Worm (Caenorhabditis elegans): ENCODE measurements around the gene cal-3.

Gene cal-3

DNA sequence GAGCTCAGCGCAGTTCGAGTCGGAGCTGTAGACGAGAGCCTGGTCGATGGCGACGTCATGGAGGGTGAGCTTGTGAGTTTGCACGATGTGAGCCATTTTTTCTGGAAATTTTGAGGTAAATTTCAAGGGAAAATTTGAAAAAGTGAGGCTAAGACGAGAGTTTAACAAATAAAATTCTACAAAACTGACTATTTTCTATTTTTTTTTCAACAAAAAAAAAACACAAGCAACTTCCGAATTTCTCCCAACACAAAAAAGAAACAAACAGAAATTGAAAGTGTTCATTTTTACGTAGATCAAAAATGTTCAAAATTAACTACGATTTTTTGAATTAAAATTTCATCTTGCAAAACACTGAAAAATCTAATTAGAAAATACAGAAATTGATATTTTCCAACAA lies 38.7 kb upstream of the cal-3 start, which contains the start of gene F37C4.5:
Gene F37C4.5 (minus strand): TSS at position 101 of the 400 bp plus-strand sequence.
- TF ChIP-seq C34B4.2 (tag; optimal IDR thresholded peaks at IDR 0.05) (no peak), lin-35 (GFP tag; optimal IDR thresholded peaks at IDR 0.05) (no peak), Y116A8C.19 (tag; optimal IDR thresholded peaks at IDR 0.05; ENCODE audit: borderline replicate concordance) (no peak), fkh-4 (tag; optimal IDR thresholded peaks at IDR 0.05; ENCODE audit: borderline replicate concordance) (no peak), aha-1 (tag; optimal IDR thresholded peaks at IDR 0.05) (no peak), ztf-4 (tag; optimal IDR thresholded peaks at IDR 0.05) (no peak), ceh-82 (tag; optimal IDR thresholded peaks at IDR 0.05) (no peak)

ce11 chrIV:3873195-3873594 lies 38.2 kb upstream of the cal-3 start:
- TF ChIP-seq ceh-63 (GFP tag; optimal IDR thresholded peaks at IDR 0.05): no peak
- no peak for TF ChIP-seq mef-2 (tag; optimal IDR thresholded peaks at IDR 0.05)
- TF ChIP-seq elt-3 (tag; optimal IDR thresholded peaks at IDR 0.05): no peak
- TF ChIP-seq dpl-1 (GFP tag; optimal IDR thresholded peaks at IDR 0.05): no peak
- TF ChIP-seq fkh-10 (GFP tag; optimal IDR thresholded peaks at IDR 0.05): no peak
- TF ChIP-seq skn-1 (tag; optimal IDR thresholded peaks at IDR 0.05): no peak
- no peak for TF ChIP-seq nhr-84 (tag; optimal IDR thresholded peaks at IDR 0.05)
- no peak for TF ChIP-seq alr-1 (tag; optimal IDR thresholded peaks at IDR 0.05; ENCODE audit: borderline replicate concordance)

DNA sequence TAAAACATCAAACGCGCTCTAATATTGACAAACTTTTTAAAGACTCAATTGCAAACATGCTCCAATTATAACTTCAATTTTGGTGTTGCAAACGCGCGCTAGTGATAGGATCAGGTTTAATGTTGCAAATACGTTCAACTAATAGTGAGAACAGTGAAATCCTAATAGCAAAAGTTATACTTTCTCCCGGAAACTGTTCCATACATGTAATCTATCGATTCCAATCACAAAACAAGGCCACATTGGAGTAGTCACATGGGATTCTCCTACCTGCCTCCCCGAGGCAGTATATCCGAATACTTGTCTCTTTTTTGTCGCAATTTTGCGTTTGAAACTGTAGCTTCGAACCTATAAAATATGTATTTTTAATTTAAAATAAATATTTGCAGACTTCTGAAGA lies 34.9 kb upstream of the cal-3 start:
- TF ChIP-seq alr-1 (tag; optimal IDR thresholded peaks at IDR 0.05; ENCODE audit: borderline replicate concordance): no peak
- no peak for TF ChIP-seq rnt-1 (tag; optimal IDR thresholded peaks at IDR 0.05)
- no peak for TF ChIP-seq mef-2 (tag; optimal IDR thresholded peaks at IDR 0.05)
- no peak for TF ChIP-seq nhr-47 (tag; optimal IDR thresholded peaks at IDR 0.05)
- no peak for TF ChIP-seq zag-1 (tag; optimal IDR thresholded peaks at IDR 0.05)
- TF ChIP-seq lin-35 (GFP tag; optimal IDR thresholded peaks at IDR 0.05): no peak
- TF ChIP-seq blmp-1 (tag; optimal IDR thresholded peaks at IDR 0.05): peak; percentile 93
- TF ChIP-seq nhr-85 (tag): peak; percentile 46
- TF ChIP-seq ceh-8 (GFP tag; optimal IDR thresholded peaks at IDR 0.05): no peak
- TF ChIP-seq pax-3 (tag; optimal IDR thresholded peaks at IDR 0.05): no peak
- no peak for TF ChIP-seq lin-39 (tag; optimal IDR thresholded peaks at IDR 0.05)

DNA sequence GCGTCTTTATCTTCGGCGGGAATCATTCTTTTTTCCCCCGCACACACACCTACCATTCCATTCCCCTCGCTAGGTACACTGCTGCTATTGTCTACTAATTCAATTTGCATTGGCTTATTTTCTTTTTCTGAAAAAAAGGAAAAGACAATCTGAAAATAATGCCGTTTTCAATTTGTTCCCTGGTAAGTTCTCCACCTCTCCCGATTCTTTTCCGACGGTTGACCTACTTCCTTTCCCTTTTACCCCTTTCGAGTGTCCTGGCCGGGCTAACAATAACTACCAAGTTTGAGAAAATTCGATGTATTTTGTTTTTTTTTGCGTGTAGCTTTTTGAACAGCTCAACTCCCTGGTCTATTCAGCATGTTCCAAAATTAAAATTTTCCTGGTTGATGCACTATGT lies 32.3 kb upstream of the cal-3 start, which contains the start of gene F37C4.4:
Gene F37C4.4 (plus strand): TSS at position 58 of the 400 bp plus-strand sequence.
- no peak for TF ChIP-seq xbp-1 (tag; optimal IDR thresholded peaks at IDR 0.05)
- TF ChIP-seq lir-3 (tag; optimal IDR thresholded peaks at IDR 0.05; ENCODE audit: poor library complexity): no peak
- no peak for TF ChIP-seq nhr-85 (tag)
- no peak for TF ChIP-seq ceh-8 (GFP tag; optimal IDR thresholded peaks at IDR 0.05)
- no peak for TF ChIP-seq efl-1 (optimal IDR thresholded peaks at IDR 0.05)
- TF ChIP-seq efl-1 (GFP tag; optimal IDR thresholded peaks at IDR 0.05 in 1 of 2): peak in 1 of 2 experiments; percentile 83
- TF ChIP-seq fkh-4 (tag; optimal IDR thresholded peaks at IDR 0.05; ENCODE audit: borderline replicate concordance): no peak
- TF ChIP-seq aly-2 (tag; optimal IDR thresholded peaks at IDR 0.05): no peak
- TF ChIP-seq blmp-1 (tag; optimal IDR thresholded peaks at IDR 0.05): peak; percentile 82
- TF ChIP-seq dpl-1 (GFP tag; optimal IDR thresholded peaks at IDR 0.05): no peak

DNA sequence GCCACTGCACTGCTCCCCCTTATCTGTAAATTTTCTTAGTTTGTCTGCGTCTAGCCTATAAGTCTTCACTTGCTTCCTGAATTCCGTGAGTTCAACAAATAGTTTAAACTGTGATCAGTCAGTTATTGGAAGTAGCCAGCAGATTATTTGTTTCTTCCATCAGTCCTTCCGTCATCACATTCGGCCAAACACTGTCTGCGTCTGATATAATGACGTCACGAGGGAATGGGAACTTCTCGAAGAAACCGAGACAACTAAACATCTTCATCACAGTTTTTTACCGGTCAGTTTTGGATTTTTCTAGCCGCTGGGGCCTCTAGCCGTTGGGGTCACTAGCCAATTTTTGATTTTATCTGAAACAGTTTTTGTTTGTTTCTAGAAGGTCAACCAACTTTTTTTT lies 31.1 kb upstream of the cal-3 start:
- no peak for TF ChIP-seq Y116A8C.19 (tag; optimal IDR thresholded peaks at IDR 0.05; ENCODE audit: borderline replicate concordance)
- TF ChIP-seq hlh-17 (GFP tag; optimal IDR thresholded peaks at IDR 0.05; ENCODE audit: borderline replicate concordance): no peak
- TF ChIP-seq nhr-19 (GFP tag; conservative IDR thresholded peaks at IDR 0.05): no peak
- TF ChIP-seq mef-2 (tag; optimal IDR thresholded peaks at IDR 0.05): no peak
- no peak for TF ChIP-seq ceh-88 (GFP tag; IDR thresholded peaks at IDR 0.05)
- no peak for TF ChIP-seq C04F5.9 (tag; optimal IDR thresholded peaks at IDR 0.05)
- TF ChIP-seq elt-2 (tag; optimal IDR thresholded peaks at IDR 0.05): peak; percentile 21
- no peak for TF ChIP-seq ceh-90 (tag; optimal IDR thresholded peaks at IDR 0.05)
- peak; percentile 18 for TF ChIP-seq nhr-71 (tag; optimal IDR thresholded peaks at IDR 0.05)
- no peak for TF ChIP-seq lsy-2 (tag; optimal IDR thresholded peaks at IDR 0.05)
- no peak for TF ChIP-seq zag-1 (tag; optimal IDR thresholded peaks at IDR 0.05)
- TF ChIP-seq ets-5 (GFP tag; IDR thresholded peaks at IDR 0.05): no peak
- no peak for TF ChIP-seq irx-1 (tag; optimal IDR thresholded peaks at IDR 0.05)
- TF ChIP-seq unc-98 (GFP tag; IDR thresholded peaks at IDR 0.05): no peak
- no peak for TF ChIP-seq pax-3 (tag; optimal IDR thresholded peaks at IDR 0.05)
- no peak for TF ChIP-seq nhr-28 (tag; optimal IDR thresholded peaks at IDR 0.05)
- TF ChIP-seq C34B4.2 (tag; optimal IDR thresholded peaks at IDR 0.05): no peak
- no peak for TF ChIP-seq ceh-8 (GFP tag; optimal IDR thresholded peaks at IDR 0.05)
- no peak for TF ChIP-seq tlp-1 (tag; optimal IDR thresholded peaks at IDR 0.05)
- no peak for TF ChIP-seq nhr-84 (tag; optimal IDR thresholded peaks at IDR 0.05)
- TF ChIP-seq mab-9 (GFP tag; IDR thresholded peaks at IDR 0.05): no peak
- TF ChIP-seq isw-1 (GFP tag; IDR thresholded peaks at IDR 0.05): no peak
- no peak for TF ChIP-seq fos-1 (tag; optimal IDR thresholded peaks at IDR 0.05)
- no peak for TF ChIP-seq skn-1 (tag; optimal IDR thresholded peaks at IDR 0.05)

Data from whole organism, L1 larva.